Worm (Caenorhabditis elegans) whole organism, dauer: ENCODE results near the gene rbm-22.

Experiments
- unc-62 ChIP-seq: sonication (generic microtip); optimal IDR thresholded peaks from 2 replicates; lab custom pipeline; 2017; ENCODE audit warnings: missing biosample characterization, missing genetic modification reagents, missing genetic modification characterization

The rbm-22 gene

ce11 chrIV:10885915-10886314 lies 24.7 kb downstream of the rbm-22 start, which contains the start of gene srlf-11:
Gene srlf-11, minus strand, starts transcription at chrIV:10886015.
- TF ChIP-seq unc-62: no peak

ce11 chrIV:10887285-10887684 lies 26.1 kb downstream of the rbm-22 start, which contains the start of gene F13E9.16:
Gene F13E9.16, minus strand, starts transcription at chrIV:10887385.
- no peak for TF ChIP-seq unc-62

- TF ChIP-seq unc-62: no peak
These were observed 28.7 kb downstream of the rbm-22 start, which contains the start of gene F13E9.15 for ce11 chrIV:10889820-10890462. Gene F13E9.15, minus strand, starts transcription at chrIV:10889870.

ce11 chrIV:10891993-10892392 lies 30.8 kb downstream of the rbm-22 start, which contains the start of gene srlf-12:
Gene srlf-12, minus strand, starts transcription at chrIV:10892093.
- TF ChIP-seq unc-62: no peak

- TF ChIP-seq unc-62: no peak
These were observed 33.1 kb downstream of the rbm-22 start, which contains the start of gene srlf-14 for ce11 chrIV:10894255-10894654. Gene srlf-14, minus strand, starts transcription at chrIV:10894355.

- no peak for TF ChIP-seq unc-62
These were observed 35.3 kb downstream of the rbm-22 start, which contains the start of gene srlf-13 for ce11 chrIV:10896512-10896911. Gene srlf-13, minus strand, starts transcription at chrIV:10896612.

ce11 chrIV:10898160-10898559 lies 37.0 kb downstream of the rbm-22 start:
- no peak for TF ChIP-seq unc-62

- TF ChIP-seq unc-62: no peak
These were observed 37.9 kb downstream of the rbm-22 start, which contains the start of the genes F13E9.9 and F13E9.19 for ce11 chrIV:10899091-10899490. Gene F13E9.9, minus strand, starts transcription at chrIV:10899191. Gene F13E9.19, plus strand, starts transcription at chrIV:10899406.

ce11 chrIV:10900083-10900482 lies 38.9 kb downstream of the rbm-22 start, which contains the start of gene srlf-30:
Gene srlf-30, plus strand, starts transcription at chrIV:10900383.
- TF ChIP-seq unc-62: no peak

ce11 chrIV:10902476-10902875 lies 41.3 kb downstream of the rbm-22 start:
- TF ChIP-seq unc-62: no peak

ce11 chrIV:10904282-10904681 lies 43.1 kb downstream of the rbm-22 start, which contains the start of gene ZK596.3:
Gene ZK596.3, minus strand, starts transcription at chrIV:10904382.
- no peak for TF ChIP-seq unc-62

ce11 chrIV:10909206-10909605 lies 48.0 kb downstream of the rbm-22 start, which contains the start of gene ZK596.2:
Gene ZK596.2, minus strand, starts transcription at chrIV:10909306.
- TF ChIP-seq unc-62: no peak

ce11 chrIV:10909708-10910107 lies 48.5 kb downstream of the rbm-22 start, which contains the start of gene pyk-2:
Gene pyk-2, plus strand, starts transcription at chrIV:10909913.
- TF ChIP-seq unc-62: no peak

- no peak for TF ChIP-seq unc-62
These were observed 51.9 kb downstream of the rbm-22 start, which contains the start of gene ZK593.2 for ce11 chrIV:10913081-10913480. Gene ZK593.2, plus strand, starts transcription at chrIV:10913381.
